Worm (Caenorhabditis elegans): ENCODE results near the gene gei-14.

DNA sequence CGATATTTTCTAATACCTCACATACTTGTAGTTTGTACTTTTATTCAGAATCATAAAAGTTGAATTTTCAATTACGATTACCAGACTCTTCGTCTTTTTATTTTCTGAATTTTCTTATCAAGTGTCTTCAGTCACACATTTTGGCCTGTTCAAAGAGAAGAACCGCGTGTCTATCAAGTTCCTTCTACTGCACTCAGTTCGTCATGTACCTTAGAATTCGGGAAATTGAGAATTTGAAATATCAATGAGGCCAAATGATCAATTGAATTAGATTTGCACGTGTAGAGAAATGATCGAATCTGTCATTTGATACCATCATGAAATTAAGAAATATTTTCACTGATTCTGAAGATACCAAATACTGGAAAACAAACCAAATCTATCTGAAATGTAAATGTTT lies 12.5 kb downstream of the gei-14 start:
- TF ChIP-seq tra-4 (tag; optimal IDR thresholded peaks at IDR 0.05) = no peak
- no peak for TF ChIP-seq sea-1 (GFP tag; conservative IDR thresholded peaks at IDR 0.05)
- TF ChIP-seq hnd-1 (tag; optimal IDR thresholded peaks at IDR 0.05) = no peak
- no peak for TF ChIP-seq ets-7 (tag; optimal IDR thresholded peaks at IDR 0.05)
